Fruit fly (Drosophila melanogaster): ENCODE data around the gene CG2701.

CG2701 gene

DNA sequence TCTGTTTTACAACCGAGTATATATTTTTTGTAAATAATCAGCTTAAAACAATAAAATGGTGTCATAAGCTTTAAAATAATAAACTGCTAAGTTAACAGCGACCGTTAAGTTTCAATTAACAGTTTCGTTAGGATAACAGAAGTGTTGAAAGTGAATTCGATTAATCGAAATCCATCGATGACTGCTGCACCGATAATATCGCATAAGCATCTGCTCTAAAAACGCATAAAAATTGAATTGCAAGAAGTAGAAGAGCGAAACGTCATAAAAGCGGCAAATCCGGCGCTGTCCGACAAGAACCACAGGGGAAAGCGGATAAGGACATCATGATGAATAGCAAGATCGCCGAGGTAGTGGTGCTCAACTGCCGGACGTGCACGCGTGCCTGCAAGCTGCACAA is 7.4 kb upstream of the CG2701 start, which contains the start of gene dwg (continued):
- TF ChIP-seq pzg (GFP tag; optimal IDR thresholded peaks at IDR 0.05) (peak; percentile 53), sna (GFP tag; IDR thresholded peaks at IDR 0.05; ENCODE audit: partially characterized antibody) (peak; percentile 81), Atf6 (GFP tag; IDR thresholded peaks at IDR 0.05) (no peak), unc-4 (GFP tag; IDR thresholded peaks at IDR 0.05; ENCODE audit: partially characterized antibody) (peak; percentile 87), chinmo (GFP tag; IDR thresholded peaks at IDR 0.05; ENCODE audit: partially characterized antibody) (peak; percentile 95; the same call in 3 of the 4 replicates), bbx (GFP tag; IDR thresholded peaks at IDR 0.05; ENCODE audit: partially characterized antibody) (peak; percentile 90), CG10147 (GFP tag; optimal IDR thresholded peaks at IDR 0.05) (no peak), CG2116 (GFP tag; optimal IDR thresholded peaks at IDR 0.05) (peak; percentile 38), vnd (GFP tag; IDR thresholded peaks at IDR 0.05; ENCODE audit: partially characterized antibody) (peak; percentile 75), CG10267 (tag; optimal IDR thresholded peaks at IDR 0.05) (peak; percentile 36), CG13287 (GFP tag; IDR thresholded peaks at IDR 0.05; ENCODE audit: partially characterized antibody) (peak; percentile 88), pb (GFP tag; optimal IDR thresholded peaks at IDR 0.05) (no peak), Dref (GFP tag; IDR thresholded peaks at IDR 0.05) (peak; percentile 76), Bgb (GFP tag; IDR thresholded peaks at IDR 0.05; ENCODE audit: partially characterized antibody) (peak; percentile 88), Lpt (GFP tag; optimal IDR thresholded peaks at IDR 0.05) (no peak), inv (GFP tag; IDR thresholded peaks at IDR 0.05; ENCODE audit: partially characterized antibody) (peak; percentile 65), CG15514 (GFP tag; optimal IDR thresholded peaks at IDR 0.05) (peak; percentile 57), CG1529 (GFP tag; optimal IDR thresholded peaks at IDR 0.05) (no peak), CG2129 (GFP tag; IDR thresholded peaks at IDR 0.05; ENCODE audit: partially characterized antibody) (peak; percentile 78), Sry-β (GFP tag; optimal IDR thresholded peaks at IDR 0.05) (peak; percentile 4), hbn (GFP tag; IDR thresholded peaks at IDR 0.05; ENCODE audit: partially characterized antibody) (peak; percentile 83), YL-1 (GFP tag; optimal IDR thresholded peaks at IDR 0.05) (peak; percentile 30), nom (GFP tag; optimal IDR thresholded peaks at IDR 0.05) (no peak), ato (GFP tag; IDR thresholded peaks at IDR 0.05; ENCODE audit: partially characterized antibody) (peak; percentile 68), nerfin-2 (GFP tag; IDR thresholded peaks at IDR 0.05; ENCODE audit: partially characterized antibody) (peak; percentile 61), stwl (tag; optimal IDR thresholded peaks at IDR 0.05) (peak; percentile 59), Dll (GFP tag; IDR thresholded peaks at IDR 0.05; ENCODE audit: partially characterized antibody) (peak; percentile 83), trem (tag; optimal IDR thresholded peaks at IDR 0.05) (peak; percentile 36), CG17186 (GFP tag; optimal IDR thresholded peaks at IDR 0.05) (peak; percentile 53), NK7.1 (GFP tag; optimal IDR thresholded peaks at IDR 0.05) (no peak), cato (GFP tag; optimal IDR thresholded peaks at IDR 0.05; ENCODE audit: borderline replicate concordance) (no peak), BEAF-32 (GFP tag; optimal IDR thresholded peaks at IDR 0.05) (peak; percentile 79), amos (GFP tag; IDR thresholded peaks at IDR 0.05; ENCODE audit: partially characterized antibody) (peak; percentile 89), zen2 (GFP tag; IDR thresholded peaks at IDR 0.05; ENCODE audit: partially characterized antibody) (peak; percentile 87), Opbp (GFP tag; IDR thresholded peaks at IDR 0.05; ENCODE audit: partially characterized antibody) (peak; percentile 82; the same call in 2 of the 3 replicates), Dp (GFP tag; optimal IDR thresholded peaks at IDR 0.05) (peak; percentile 42), CG6791 (GFP tag; IDR thresholded peaks at IDR 0.05; ENCODE audit: partially characterized antibody) (peak; percentile 87), kah (GFP tag; optimal IDR thresholded peaks at IDR 0.05) (no peak), maf-S (GFP tag; optimal IDR thresholded peaks at IDR 0.05) (no peak), Blimp-1 (GFP tag; optimal IDR thresholded peaks at IDR 0.05) (peak; percentile 75), CG4617 (GFP tag; optimal IDR thresholded peaks at IDR 0.05; ENCODE audit: borderline replicate concordance) (peak; percentile 56), Abd-B (GFP tag; optimal IDR thresholded peaks at IDR 0.05) (peak; percentile 38), MESR4 (GFP tag; optimal IDR thresholded peaks at IDR 0.05) (peak; percentile 66), abd-A (tag; optimal IDR thresholded peaks at IDR 0.05) (no peak), gfzf (GFP tag; optimal IDR thresholded peaks at IDR 0.05) (peak; percentile 28), CG3995 (GFP tag; optimal IDR thresholded peaks at IDR 0.05) (peak; percentile 67)

Data from whole organism, embryonic.